Fruit fly (Drosophila melanogaster): ENCODE data around the gene ND-B22.

dm6 chr2L:13397393-13397792 is 26.5 kb upstream of the ND-B22 start:
- TF ChIP-seq CG6276 (GFP tag; optimal IDR thresholded peaks at IDR 0.05) (no peak), CG6163 (GFP tag; IDR thresholded peaks at IDR 0.05) (no peak), CG15336 (GFP tag; IDR thresholded peaks at IDR 0.05) (no peak), Hr39 (GFP tag; optimal IDR thresholded peaks at IDR 0.05) (no peak), fkh (GFP tag; optimal IDR thresholded peaks at IDR 0.05) (no peak), Eip78C (GFP tag) (no peak), CG4318 (GFP tag; optimal IDR thresholded peaks at IDR 0.05) (no peak), CG16779 (tag; optimal IDR thresholded peaks at IDR 0.05) (no peak), CG8632 (GFP tag; optimal IDR thresholded peaks at IDR 0.05) (no peak)
